Worm (Caenorhabditis elegans) whole organism, L4 larva: Measurements from ENCODE around the gene ZK742.3.

Experiments used
- F10B5.3 ChIP-seq: sonication (generic microtip); optimal IDR thresholded peaks from 2 replicates; lab custom pipeline; 2016; ENCODE audit warnings: mild to moderate bottlenecking, missing genetic modification characterization, missing compliant biosample characterization
- F49E8.2 ChIP-seq: sonication (generic microtip); optimal IDR thresholded peaks from 2 replicates; lab custom pipeline; 2016; ENCODE audit warnings: missing compliant biosample characterization, mild to moderate bottlenecking, missing genetic modification characterization, borderline replicate concordance
- Y5F2A.4 ChIP-seq: fragments of 200-800 bp; sonication (Bioruptor generic); optimal IDR thresholded peaks from 2 replicates; lab custom pipeline; 2018; ENCODE audit warnings: mild to moderate bottlenecking, missing genetic modification characterization, missing compliant biosample characterization
- ZK546.5 ChIP-seq, 2 experiments: sonication (generic microtip); optimal IDR thresholded peaks; 2 replicates each; lab custom pipeline; 2017; ENCODE audit warnings: missing biosample characterization in 2 of 2, missing genetic modification characterization in 2 of 2
- aha-1 ChIP-seq: fragments of 150-350 bp; peaks from one replicate; lab custom pipeline; 2014; ENCODE audit warnings: missing biosample characterization, missing genetic modification characterization
- ama-1 ChIP-seq: fragments of 150-350 bp; optimal IDR thresholded peaks from 2 replicates; lab custom pipeline; 2014; ENCODE audit warnings: inconsistent platforms, mixed read lengths
- arid-1 ChIP-seq: fragments of 200-800 bp; sonication (Bioruptor generic); conservative IDR thresholded peaks from 2 replicates; pipeline ENCODE4 v1.3.6; 2022; ENCODE audit warnings: missing genetic modification reagents, missing genetic modification characterization, missing compliant biosample characterization
- ceh-20 ChIP-seq: fragments of 200-800 bp; sonication (Bioruptor generic); IDR thresholded peaks from 2 replicates; pipeline ENCODE4 v1.3.6; 2022; ENCODE audit warnings: missing genetic modification reagents, missing genetic modification characterization, missing compliant biosample characterization
- ceh-32 ChIP-seq: sonication (generic microtip); optimal IDR thresholded peaks from 2 replicates; lab custom pipeline; 2016; ENCODE audit warnings: mild to moderate bottlenecking, missing genetic modification characterization, missing compliant biosample characterization; ENCODE audit not compliant: poor library complexity
- ces-1 ChIP-seq: fragments of 150-350 bp; sonication (generic microtip); optimal IDR thresholded peaks from 4 replicates; lab custom pipeline; 2014; ENCODE audit warnings: missing biosample characterization, missing genetic modification reagents, missing genetic modification characterization
- cey-2 ChIP-seq: sonication (generic microtip); optimal IDR thresholded peaks from 3 replicates; lab custom pipeline; 2017; ENCODE audit warnings: missing genetic modification characterization, mild to moderate bottlenecking, missing compliant biosample characterization, antibody characterized with exemption, borderline replicate concordance; ENCODE audit not compliant: insufficient read depth
- daf-12 ChIP-seq: fragments of 150-350 bp; optimal IDR thresholded peaks from 2 replicates; lab custom pipeline; 2014; ENCODE audit warnings: missing biosample characterization, missing genetic modification reagents, missing genetic modification characterization
- daf-16 ChIP-seq, 3 experiments: sonication (generic microtip); optimal IDR thresholded peaks; 2 replicates each; lab custom pipeline; 2016 to 2017; ENCODE audit warnings: missing genetic modification characterization in 3 of 3, missing genetic modification reagents in 3 of 3, mild to moderate bottlenecking in 2 of 3, missing compliant biosample characterization in 2 of 3, missing biosample characterization in 1 of 3, moderate library complexity in 1 of 3
- dmd-6 ChIP-seq: fragments of 200-800 bp; sonication (Bioruptor generic); IDR thresholded peaks from 2 replicates; pipeline ENCODE4 v1.3.6; 2022; ENCODE audit warnings: missing genetic modification reagents, missing genetic modification characterization, missing compliant biosample characterization
- dmd-8 ChIP-seq: fragments of 200-800 bp; sonication (Bioruptor generic); IDR thresholded peaks from 2 replicates; pipeline ENCODE4 v1.3.6; 2022; ENCODE audit warnings: missing genetic modification characterization, missing compliant biosample characterization
- dmd-9 ChIP-seq: fragments of 200-800 bp; sonication (Bioruptor generic); IDR thresholded peaks from 2 replicates; pipeline ENCODE4 v1.3.6; 2022; ENCODE audit warnings: missing genetic modification reagents, missing genetic modification characterization, missing compliant biosample characterization
- duxl-1 ChIP-seq: sonication (generic microtip); optimal IDR thresholded peaks from 2 replicates; lab custom pipeline; 2016; ENCODE audit warnings: mild to moderate bottlenecking, missing genetic modification characterization, moderate library complexity, missing compliant biosample characterization; ENCODE audit not compliant: poor library complexity
- egl-27 ChIP-seq: sonication (generic microtip); optimal IDR thresholded peaks from 3 replicates; lab custom pipeline; 2017; ENCODE audit warnings: missing biosample characterization, missing genetic modification reagents, missing genetic modification characterization
- egl-43 ChIP-seq: fragments of 200-800 bp; sonication (Bioruptor generic); IDR thresholded peaks from 2 replicates; pipeline ENCODE4 v1.3.6; 2022; ENCODE audit warnings: missing genetic modification reagents, missing genetic modification characterization, missing compliant biosample characterization
- hif-1 ChIP-seq, 2 experiments: sonication (generic microtip); optimal IDR thresholded peaks; 2 replicates each; lab custom pipeline; 2016 to 2017; ENCODE audit warnings: missing compliant biosample characterization in 2 of 2, missing genetic modification characterization in 2 of 2, missing genetic modification reagents in 2 of 2, missing genotype in 2 of 2, mild to moderate bottlenecking in 1 of 2
- hlh-11 ChIP-seq: fragments of 200-800 bp; sonication (Bioruptor generic); optimal IDR thresholded peaks from 2 replicates; lab custom pipeline; 2018; ENCODE audit warnings: mild to moderate bottlenecking, missing genetic modification characterization, missing compliant biosample characterization
- hmg-1.1 ChIP-seq: fragments of 200-800 bp; sonication (Bioruptor generic); IDR thresholded peaks from 2 replicates; pipeline ENCODE4 v1.3.6; 2022; ENCODE audit warnings: missing genetic modification reagents, missing genetic modification characterization, missing compliant biosample characterization
- lim-7 ChIP-seq: fragments of 200-800 bp; sonication (Bioruptor generic); IDR thresholded peaks from 2 replicates; pipeline ENCODE4 v1.3.6; 2022; ENCODE audit warnings: missing genetic modification characterization, missing compliant biosample characterization
- lin-13 ChIP-seq: fragments of 150-350 bp; optimal IDR thresholded peaks from 2 replicates; lab custom pipeline; 2014; ENCODE audit warnings: missing biosample characterization, missing genetic modification reagents, missing genetic modification characterization
- lin-15B ChIP-seq: fragments of 150-350 bp; sonication (generic microtip); optimal IDR thresholded peaks from 3 replicates; lab custom pipeline; 2014; ENCODE audit warnings: missing biosample characterization, missing genetic modification characterization
- lin-29 ChIP-seq: fragments of 200-800 bp; sonication (Bioruptor generic); IDR thresholded peaks from 2 replicates; pipeline ENCODE4 v1.3.6; 2022; ENCODE audit warnings: missing genetic modification reagents, missing genetic modification characterization, missing compliant biosample characterization
- lin-38 ChIP-seq: fragments of 200-800 bp; sonication (Bioruptor generic); IDR thresholded peaks from 2 replicates; pipeline ENCODE4 v1.3.6; 2022; ENCODE audit warnings: missing genetic modification reagents, missing genetic modification characterization, missing compliant biosample characterization
- lir-3 ChIP-seq: sonication (generic microtip); optimal IDR thresholded peaks from 2 replicates; lab custom pipeline; 2016; ENCODE audit warnings: mild to moderate bottlenecking, missing genetic modification characterization, missing compliant biosample characterization
- lsy-2 ChIP-seq, 2 experiments: fragments of 150-350 bp in 1 of 2; sonication (generic microtip) in 1 of 2; optimal IDR thresholded peaks; 2 replicates each; lab custom pipeline; 2014 to 2017; ENCODE audit warnings: missing biosample characterization in 2 of 2, missing genetic modification characterization in 2 of 2
- madf-9 ChIP-seq: fragments of 200-800 bp; sonication (Bioruptor generic); conservative IDR thresholded peaks from 2 replicates; pipeline ENCODE4 v1.3.6; 2022; ENCODE audit warnings: missing genetic modification reagents, missing genetic modification characterization, missing compliant biosample characterization
- mes-2 ChIP-seq: sonication (generic microtip); optimal IDR thresholded peaks from 2 replicates; lab custom pipeline; 2016; ENCODE audit warnings: missing genotype, mild to moderate bottlenecking, missing genetic modification characterization, missing compliant biosample characterization; ENCODE audit not compliant: poor library complexity, severe bottlenecking
- nhr-237 ChIP-seq: sonication (generic microtip); optimal IDR thresholded peaks from 2 replicates; lab custom pipeline; 2017; ENCODE audit warnings: missing biosample characterization, missing genetic modification characterization
- nhr-25 ChIP-seq: sonication (generic microtip); optimal IDR thresholded peaks from 2 replicates; lab custom pipeline; 2017; ENCODE audit warnings: missing genetic modification characterization, mild to moderate bottlenecking, missing compliant biosample characterization, antibody characterized with exemption, moderate library complexity, borderline replicate concordance; ENCODE audit not compliant: insufficient read depth
- nhr-28 ChIP-seq: fragments of 150-350 bp; optimal IDR thresholded peaks from 2 replicates; lab custom pipeline; 2014; ENCODE audit warnings: missing biosample characterization, missing genetic modification characterization
- nhr-41 ChIP-seq: fragments of 200-800 bp; sonication (Bioruptor generic); IDR thresholded peaks from 2 replicates; pipeline ENCODE4 v1.3.6; 2022; ENCODE audit warnings: missing genetic modification reagents, missing genetic modification characterization, missing compliant biosample characterization
- nhr-42 ChIP-seq: fragments of 200-800 bp; sonication (Bioruptor generic); IDR thresholded peaks from 2 replicates; pipeline ENCODE4 v1.3.6; 2022; ENCODE audit warnings: missing genetic modification characterization, missing compliant biosample characterization
- nhr-76 ChIP-seq: fragments of 150-350 bp; optimal IDR thresholded peaks from 2 replicates; lab custom pipeline; 2014; ENCODE audit warnings: missing biosample characterization, missing genetic modification characterization
- pqm-1 ChIP-seq: sonication (generic microtip); optimal IDR thresholded peaks from 2 replicates; lab custom pipeline; 2017; ENCODE audit warnings: missing biosample characterization, missing genetic modification characterization
- saeg-2 ChIP-seq: fragments of 200-800 bp; sonication (Bioruptor generic); IDR thresholded peaks from 2 replicates; pipeline ENCODE4 v1.3.6; 2022; ENCODE audit warnings: missing genetic modification reagents, missing genetic modification characterization, missing compliant biosample characterization
- snpc-4 ChIP-seq: fragments of 150-350 bp; optimal IDR thresholded peaks from 2 replicates; lab custom pipeline; 2014; ENCODE audit warnings: missing biosample characterization, missing genetic modification characterization
- spr-1 ChIP-seq: sonication (generic microtip); optimal IDR thresholded peaks from 2 replicates; lab custom pipeline; 2016; ENCODE audit warnings: mild to moderate bottlenecking, missing genetic modification characterization, missing compliant biosample characterization
- unc-62 ChIP-seq, 3 experiments: fragments of 150-350 bp in 1 of 3; sonication (generic microtip); optimal IDR thresholded peaks in 2 of 3; peaks in 1 of 3; 1 replicate in 1 of 3; 2 replicates in 2 of 3; lab custom pipeline; 2014 to 2017; ENCODE audit warnings: missing biosample characterization in 3 of 3, missing genetic modification characterization in 3 of 3, missing genetic modification reagents in 3 of 3, missing genotype in 1 of 3
- zag-1 ChIP-seq: fragments of 150-350 bp; optimal IDR thresholded peaks from 2 replicates; lab custom pipeline; 2014; ENCODE audit warnings: missing biosample characterization, missing genetic modification characterization
- zfp-2 ChIP-seq: sonication (generic microtip); optimal IDR thresholded peaks from 2 replicates; lab custom pipeline; 2016; ENCODE audit warnings: mild to moderate bottlenecking, missing genetic modification characterization, missing compliant biosample characterization
- zip-11 ChIP-seq: fragments of 200-800 bp; sonication (Bioruptor generic); IDR thresholded peaks from 2 replicates; pipeline ENCODE4 v1.3.6; 2022; ENCODE audit warnings: missing genetic modification characterization, missing compliant biosample characterization
- ztf-11 ChIP-seq: fragments of 150-350 bp; optimal IDR thresholded peaks from 2 replicates; lab custom pipeline; 2014; ENCODE audit warnings: missing biosample characterization, missing genetic modification characterization
- ztf-7 ChIP-seq: fragments of 150-350 bp; optimal IDR thresholded peaks from 2 replicates; lab custom pipeline; 2014; ENCODE audit warnings: missing biosample characterization, missing genetic modification characterization

ZK742.3 gene

ce11 chrV:7852078-7852477, 42.4 kb upstream of the ZK742.3 start:
- no peak for TF ChIP-seq ama-1 (lab: Kevin White, UChicago)
- TF ChIP-seq nhr-42 (GFP tag; lab: Robert Waterston, UW), result no peak
- no peak for TF ChIP-seq lir-3 (tag; lab: Kevin White, UChicago)
- TF ChIP-seq aha-1 (tag; lab: Kevin White, UChicago), result peak; percentile 84
- no peak for TF ChIP-seq zip-11
- TF ChIP-seq dmd-9 (GFP tag; lab: Robert Waterston, UW), result no peak
- TF ChIP-seq cey-2 (tag; lab: Kevin White, UChicago), result no peak
- TF ChIP-seq nhr-76, result no peak
- TF ChIP-seq hif-1 (tag; optimal IDR thresholded peaks at IDR 0.05; lab: Kevin White, UChicago), result no peak
- peak; percentile 9 for TF ChIP-seq F49E8.2
- no peak for TF ChIP-seq Y5F2A.4 (GFP tag; lab: Kevin White, UChicago)
- peak; percentile 36; the same call in 1 of the 2 replicates for TF ChIP-seq lin-38
- TF ChIP-seq hmg-1.1 (GFP tag; lab: Robert Waterston, UW), result no peak

DNA sequence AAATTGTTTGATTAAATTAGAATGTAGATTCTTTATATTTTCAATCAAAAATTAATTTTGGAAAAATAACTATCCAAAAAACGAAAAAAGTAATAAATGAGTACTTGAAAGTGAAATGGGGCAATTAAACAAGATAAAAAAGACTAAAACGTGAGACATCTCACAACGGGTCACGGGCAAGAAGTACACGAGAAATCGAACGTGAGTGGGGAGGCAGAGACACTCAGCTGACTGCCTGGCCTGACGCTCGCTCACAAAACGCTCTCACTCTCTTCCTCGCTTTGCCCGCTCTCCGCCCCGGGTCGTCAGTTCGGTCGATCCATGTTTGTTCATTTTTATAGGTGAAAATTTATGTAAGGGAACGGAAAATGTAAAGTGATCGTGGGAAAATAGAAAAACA, 38.5 kb upstream of the ZK742.3 start:
- no peak for TF ChIP-seq nhr-41
- peak; percentile 42 for TF ChIP-seq dmd-6 (GFP tag; lab: Robert Waterston, UW)
- TF ChIP-seq daf-12 (tag; lab: Kevin White, UChicago), result no peak
- no peak for TF ChIP-seq dmd-8
- TF ChIP-seq arid-1 (GFP tag; lab: Robert Waterston, UW), result no peak
- TF ChIP-seq hlh-11 (tag; lab: Kevin White, UChicago), result peak; percentile 86
- peak; percentile 42; the same call in 1 of the 2 replicates for TF ChIP-seq ceh-20 (GFP tag; lab: Robert Waterston, UW)
- no peak for TF ChIP-seq egl-43 (GFP tag; lab: Robert Waterston, UW)
- peak; percentile 43 for TF ChIP-seq nhr-28
- no peak for TF ChIP-seq nhr-237
- TF ChIP-seq lim-7 (GFP tag; lab: Robert Waterston, UW), result no peak
- no peak for TF ChIP-seq duxl-1 (tag; lab: Kevin White, UChicago)
- TF ChIP-seq mes-2 (tag; lab: Kevin White, UChicago), result peak; percentile 42
- no peak for TF ChIP-seq lin-13 (GFP tag; lab: Kevin White, UChicago)
- no peak for TF ChIP-seq saeg-2 (GFP tag; lab: Robert Waterston, UW)
- TF ChIP-seq lir-3 (tag; lab: Kevin White, UChicago), result no peak
- TF ChIP-seq unc-62 (GFP tag; optimal IDR thresholded peaks at IDR 0.05 in 1 of 2; lab: Kevin White, UChicago), result no peak
- no peak for TF ChIP-seq unc-62 (tag; optimal IDR thresholded peaks at IDR 0.05; lab: Kevin White, UChicago)
- no peak for TF ChIP-seq lin-15B
- 0 out of 2 replicates have a peak, but pooled peaks have one; percentile 25 for TF ChIP-seq madf-9 (GFP tag; lab: Robert Waterston, UW)
- no peak for TF ChIP-seq F10B5.3 (tag; lab: Kevin White, UChicago)
- TF ChIP-seq zag-1 (tag; lab: Kevin White, UChicago), result no peak
- TF ChIP-seq cey-2 (tag; lab: Kevin White, UChicago), result no peak
- no peak for TF ChIP-seq pqm-1
- no peak for TF ChIP-seq ces-1 (GFP tag; lab: Kevin White, UChicago)
- no peak for TF ChIP-seq egl-27 (tag; lab: Kevin White, UChicago)
- peak; percentile 30 for TF ChIP-seq ztf-7 (tag; lab: Kevin White, UChicago)
- peak in 1 of 2 experiments; percentile 16 for TF ChIP-seq lsy-2 (tag; optimal IDR thresholded peaks at IDR 0.05; lab: Kevin White, UChicago)
- TF ChIP-seq hif-1 (tag; optimal IDR thresholded peaks at IDR 0.05; lab: Kevin White, UChicago), result peak in 1 of 2 experiments; percentile 39
- TF ChIP-seq ZK546.5 (tag; optimal IDR thresholded peaks at IDR 0.05; lab: Kevin White, UChicago), result no peak
- no peak for TF ChIP-seq nhr-25 (tag; lab: Kevin White, UChicago)
- TF ChIP-seq aha-1 (tag; lab: Kevin White, UChicago), result no peak
- TF ChIP-seq lin-29 (GFP tag; lab: Robert Waterston, UW), result no peak
- TF ChIP-seq lin-38, result no peak
- peak; percentile 57 for TF ChIP-seq hmg-1.1 (GFP tag; lab: Robert Waterston, UW)
- TF ChIP-seq spr-1 (tag; lab: Kevin White, UChicago), result no peak
- TF ChIP-seq ceh-32, result no peak
- TF ChIP-seq ztf-11 (tag; lab: Kevin White, UChicago), result no peak
- TF ChIP-seq zfp-2 (tag; lab: Kevin White, UChicago), result no peak
- no peak for TF ChIP-seq daf-16 (GFP tag; optimal IDR thresholded peaks at IDR 0.05; lab: Kevin White, UChicago)
- TF ChIP-seq daf-16 (tag; optimal IDR thresholded peaks at IDR 0.05; lab: Kevin White, UChicago), result peak; percentile 32
- TF ChIP-seq ama-1 (lab: Kevin White, UChicago), result no peak
- no peak for TF ChIP-seq snpc-4
